Worm (Caenorhabditis elegans) whole organism, L4 larva: ENCODE data around the gene F36F12.7.

ENCODE experiments used
- D1046.2 ChIP-seq: fragments of 200-800 bp; sonication (Bioruptor generic); IDR thresholded peaks from 2 replicates; pipeline ENCODE4 v1.3.6; 2022; ENCODE audit warnings: missing genetic modification characterization, missing compliant biosample characterization
- ama-1 ChIP-seq: fragments of 150-350 bp; optimal IDR thresholded peaks from 2 replicates; lab custom pipeline; 2014; ENCODE audit warnings: inconsistent platforms, mixed read lengths
- fos-1 ChIP-seq: fragments of 150-350 bp; optimal IDR thresholded peaks from 2 replicates; lab custom pipeline; 2014; ENCODE audit warnings: missing biosample characterization, missing genetic modification characterization
- gei-8 ChIP-seq: fragments of 200-800 bp; sonication (Bioruptor generic); optimal IDR thresholded peaks from 2 replicates; lab custom pipeline; 2018; ENCODE audit warnings: mild to moderate bottlenecking, missing genetic modification characterization, missing compliant biosample characterization
- hif-1 ChIP-seq, 2 experiments: sonication (generic microtip); optimal IDR thresholded peaks; 2 replicates each; lab custom pipeline; 2016 to 2017; ENCODE audit warnings: missing compliant biosample characterization in 2 of 2, missing genetic modification characterization in 2 of 2, missing genetic modification reagents in 2 of 2, missing genotype in 2 of 2, mild to moderate bottlenecking in 1 of 2
- lin-38 ChIP-seq: fragments of 200-800 bp; sonication (Bioruptor generic); IDR thresholded peaks from 2 replicates; pipeline ENCODE4 v1.3.6; 2022; ENCODE audit warnings: missing genetic modification reagents, missing genetic modification characterization, missing compliant biosample characterization
- nhr-77 ChIP-seq: fragments of 150-350 bp; optimal IDR thresholded peaks from 2 replicates; lab custom pipeline; 2014; ENCODE audit warnings: missing biosample characterization, missing genetic modification characterization
- tra-1 ChIP-seq: fragments of 200-800 bp; sonication (Bioruptor generic); IDR thresholded peaks from 2 replicates; pipeline ENCODE4 v1.3.6; 2022; ENCODE audit warnings: missing genetic modification reagents, missing genetic modification characterization, missing compliant biosample characterization
- unc-130 ChIP-seq: sonication (generic microtip); optimal IDR thresholded peaks from 2 replicates; lab custom pipeline; 2016; ENCODE audit warnings: missing genetic modification reagents, missing genetic modification characterization, missing compliant biosample characterization
- unc-62 ChIP-seq, 3 experiments: fragments of 150-350 bp in 1 of 3; sonication (generic microtip); optimal IDR thresholded peaks in 2 of 3; peaks in 1 of 3; 1 replicate in 1 of 3; 2 replicates in 2 of 3; lab custom pipeline; 2014 to 2017; ENCODE audit warnings: missing biosample characterization in 3 of 3, missing genetic modification characterization in 3 of 3, missing genetic modification reagents in 3 of 3, missing genotype in 1 of 3
- zag-1 ChIP-seq: fragments of 150-350 bp; optimal IDR thresholded peaks from 2 replicates; lab custom pipeline; 2014; ENCODE audit warnings: missing biosample characterization, missing genetic modification characterization

DNA sequence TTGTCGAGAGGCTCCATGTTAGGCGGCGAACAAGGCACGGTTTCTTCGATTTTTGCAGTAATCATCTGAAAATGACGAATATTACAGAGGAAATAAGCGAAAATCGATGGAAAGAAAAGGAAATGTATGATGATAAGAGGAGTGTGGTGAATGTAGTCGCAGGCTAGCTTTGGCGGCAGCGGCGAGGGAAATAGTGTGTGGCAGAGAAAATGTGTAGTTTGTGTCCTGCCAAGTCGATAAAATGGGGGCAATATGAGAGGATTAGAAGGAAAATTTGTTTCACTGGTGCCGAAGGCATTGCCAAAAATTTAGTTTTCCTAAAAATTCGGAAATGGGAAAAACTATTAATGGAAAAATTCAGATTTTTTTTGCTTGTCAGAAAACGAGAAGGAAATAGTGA is 32.4 kb upstream of the F36F12.7 start, which contains the start of gene nhr-86:
- TF ChIP-seq hif-1 (tag; optimal IDR thresholded peaks at IDR 0.05; lab: Kevin White, UChicago), result peak in 1 of 2 experiments; percentile 12
- no peak for TF ChIP-seq fos-1
- TF ChIP-seq tra-1 (GFP tag; lab: Robert Waterston, UW), result no peak
- TF ChIP-seq unc-130 (GFP tag; lab: Kevin White, UChicago), result no peak
- no peak for TF ChIP-seq zag-1
- TF ChIP-seq unc-62 (GFP tag; optimal IDR thresholded peaks at IDR 0.05 in 1 of 2; lab: Kevin White, UChicago), result peak in 1 of 2 experiments; percentile 33
- TF ChIP-seq unc-62 (tag; optimal IDR thresholded peaks at IDR 0.05; lab: Kevin White, UChicago), result no peak
- TF ChIP-seq lin-38 (GFP tag; lab: Robert Waterston, UW), result no peak
- TF ChIP-seq D1046.2 (GFP tag; lab: Robert Waterston, UW), result no peak
- TF ChIP-seq ama-1 (lab: Kevin White, UChicago), result no peak
- no peak for TF ChIP-seq gei-8 (GFP tag; lab: Kevin White, UChicago)
- TF ChIP-seq nhr-77 (tag; lab: Kevin White, UChicago), result no peak
